Worm (Caenorhabditis elegans) whole organism, young adult: Measurements from ENCODE around the gene C04E6.7.

Experiments used
- B0035.1 ChIP-seq: sonication (generic microtip); optimal IDR thresholded peaks from 2 replicates; lab custom pipeline; 2016; ENCODE audit warnings: missing genetic modification characterization, mild to moderate bottlenecking, missing compliant biosample characterization, missing genotype, missing genetic modification reagents
- F57A8.1 ChIP-seq: fragments of 200-800 bp; sonication (Bioruptor generic); optimal IDR thresholded peaks from 2 replicates; lab custom pipeline; 2018; ENCODE audit warnings: mild to moderate bottlenecking, missing genetic modification characterization, moderate library complexity, missing compliant biosample characterization
- attf-5 ChIP-seq: fragments of 200-800 bp; sonication (Bioruptor generic); optimal IDR thresholded peaks from 2 replicates; lab custom pipeline; 2018; ENCODE audit warnings: mild to moderate bottlenecking, missing genetic modification characterization, missing compliant biosample characterization
- attf-6 ChIP-seq: fragments of 200-800 bp; sonication (Bioruptor generic); IDR thresholded peaks from 2 replicates; pipeline ENCODE4 v1.3.6; 2022; ENCODE audit warnings: missing genetic modification reagents, missing genetic modification characterization, missing compliant biosample characterization
- bed-1 ChIP-seq: fragments of 200-800 bp; sonication (Bioruptor generic); IDR thresholded peaks from 2 replicates; pipeline ENCODE4 v1.3.6; 2022; ENCODE audit warnings: missing genetic modification reagents, missing genetic modification characterization, missing compliant biosample characterization
- ceh-40 ChIP-seq: fragments of 200-800 bp; sonication (Bioruptor generic); IDR thresholded peaks from 2 replicates; pipeline ENCODE4 v1.3.6; 2022; ENCODE audit warnings: missing genetic modification characterization, missing compliant biosample characterization
- die-1 ChIP-seq: sonication (generic microtip); optimal IDR thresholded peaks from 2 replicates; lab custom pipeline; 2016; ENCODE audit warnings: missing genotype, mild to moderate bottlenecking, missing genetic modification characterization, missing compliant biosample characterization
- madf-8 ChIP-seq: fragments of 200-800 bp; sonication (Bioruptor generic); conservative IDR thresholded peaks from 2 replicates; pipeline ENCODE4 v1.3.6; 2022; ENCODE audit warnings: missing genetic modification reagents, missing genetic modification characterization, missing compliant biosample characterization
- nfya-2 ChIP-seq: fragments of 200-800 bp; sonication (Bioruptor generic); IDR thresholded peaks from 2 replicates; pipeline ENCODE4 v1.3.6; 2022; ENCODE audit warnings: missing genetic modification reagents, missing genetic modification characterization, missing compliant biosample characterization
- pha-4 ChIP-seq: fragments of 150-350 bp; sonication (generic microtip); optimal IDR thresholded peaks from 2 replicates; lab custom pipeline; 2014; ENCODE audit warnings: missing biosample characterization, missing genetic modification reagents, missing genetic modification characterization
- repo-1 ChIP-seq: sonication (generic microtip); optimal IDR thresholded peaks from 2 replicates; lab custom pipeline; 2017; ENCODE audit warnings: mild to moderate bottlenecking, missing genetic modification characterization, missing compliant biosample characterization
- unc-62 ChIP-seq: fragments of 150-350 bp; optimal IDR thresholded peaks from 2 replicates; lab custom pipeline; 2014; ENCODE audit warnings: missing biosample characterization, missing genetic modification reagents, missing genetic modification characterization

ce11 chrV:5943167-5943566 is 50.1 kb downstream of the C04E6.7 start, which contains the start of gene pst-1:
- TF ChIP-seq die-1 (tag; lab: Kevin White, UChicago): no peak
- no peak for TF ChIP-seq ceh-40 (GFP tag; lab: Robert Waterston, UW)
- no peak for TF ChIP-seq nfya-2
- TF ChIP-seq pha-4 (tag; lab: Kevin White, UChicago): no peak
- no peak for TF ChIP-seq madf-8 (GFP tag; lab: Robert Waterston, UW)
- TF ChIP-seq unc-62: no peak
- no peak for TF ChIP-seq attf-5
- TF ChIP-seq attf-6 (GFP tag; lab: Robert Waterston, UW): no peak
- TF ChIP-seq repo-1 (tag; lab: Kevin White, UChicago): no peak
- TF ChIP-seq F57A8.1: no peak
- no peak for TF ChIP-seq B0035.1 (tag; lab: Kevin White, UChicago)
- TF ChIP-seq bed-1: no peak
